Worm (Caenorhabditis elegans) whole organism, midembryonic: ENCODE results near the gene Y62H9A.10.

ENCODE experiments used
- T22C8.4 ChIP-seq: fragments of 200-800 bp; sonication (Bioruptor generic); IDR thresholded peaks from 2 replicates; pipeline ENCODE4 v1.3.6; 2022; ENCODE audit warnings: missing genetic modification characterization, missing compliant biosample characterization
- cog-1 ChIP-seq: sonication (generic microtip); optimal IDR thresholded peaks from 2 replicates; lab custom pipeline; 2016; ENCODE audit warnings: missing genetic modification characterization, missing compliant biosample characterization
- flt-1 ChIP-seq: fragments of 200-800 bp; sonication (Bioruptor generic); IDR thresholded peaks from 2 replicates; pipeline ENCODE4 v1.3.6; 2022; ENCODE audit warnings: missing genetic modification characterization, missing compliant biosample characterization
- klf-2 ChIP-seq: fragments of 200-800 bp; sonication (Bioruptor generic); conservative IDR thresholded peaks from 2 replicates; pipeline ENCODE4 v1.3.6; 2022; ENCODE audit warnings: missing genetic modification reagents, missing genetic modification characterization, missing compliant biosample characterization
- med-1 ChIP-seq: sonication (generic microtip); optimal IDR thresholded peaks from 2 replicates; lab custom pipeline; 2017; ENCODE audit warnings: missing genetic modification characterization, mild to moderate bottlenecking, missing compliant biosample characterization, antibody characterized with exemption, missing genetic modification reagents; ENCODE audit not compliant: insufficient read depth
- ref-1 ChIP-seq: fragments of 200-800 bp; sonication (Bioruptor generic); conservative IDR thresholded peaks from 2 replicates; pipeline ENCODE4 v1.3.6; 2022; ENCODE audit warnings: missing genetic modification reagents, missing genetic modification characterization, missing compliant biosample characterization
- tab-1 ChIP-seq: fragments of 200-800 bp; sonication (Bioruptor generic); IDR thresholded peaks from 2 replicates; pipeline ENCODE4 v1.3.6; 2022; ENCODE audit warnings: missing genetic modification characterization, missing compliant biosample characterization
- ztf-23 ChIP-seq: fragments of 200-800 bp; sonication (Bioruptor generic); IDR thresholded peaks from 2 replicates; pipeline ENCODE4 v1.3.6; 2022; ENCODE audit warnings: missing genetic modification reagents, missing genetic modification characterization, missing compliant biosample characterization
- ztf-29 ChIP-seq: fragments of 200-800 bp; sonication (Bioruptor generic); IDR thresholded peaks from 2 replicates; pipeline ENCODE4 v1.3.6; 2022; ENCODE audit warnings: missing genetic modification reagents, missing genetic modification characterization, missing compliant biosample characterization

DNA sequence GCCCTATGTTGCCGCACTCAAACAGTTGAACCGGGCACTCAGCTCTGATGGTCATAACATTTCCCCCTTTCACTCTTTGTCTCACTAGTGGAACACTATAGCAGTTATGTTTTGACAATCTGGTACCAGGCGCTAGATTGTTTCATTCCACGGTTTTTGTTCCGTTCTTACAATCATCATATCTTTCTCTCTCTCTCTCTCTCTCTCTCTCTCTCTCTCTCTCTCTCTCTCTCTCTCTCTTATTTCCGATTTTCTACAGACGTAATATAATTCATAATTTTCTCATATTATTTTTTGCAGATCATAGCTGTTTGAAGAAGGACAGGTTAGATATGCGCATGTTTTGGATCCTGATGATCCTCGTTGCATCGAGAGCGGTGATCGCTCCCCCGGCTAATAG is 11.3 kb upstream of the Y62H9A.10 start, which contains the start of gene Y62H9A.12:
- TF ChIP-seq T22C8.4 (GFP tag; lab: Robert Waterston, UW) (no peak), cog-1 (tag; lab: Kevin White, UChicago) (no peak), ref-1 (GFP tag; lab: Robert Waterston, UW) (no peak), flt-1 (no peak), med-1 (GFP tag; lab: Kevin White, UChicago) (no peak), ztf-23 (GFP tag; lab: Robert Waterston, UW) (no peak), klf-2 (GFP tag; lab: Robert Waterston, UW) (no peak), tab-1 (GFP tag; lab: Robert Waterston, UW) (no peak), ztf-29 (GFP tag; lab: Robert Waterston, UW) (no peak)
